Fruit fly (Drosophila melanogaster): ENCODE data around the gene Tsp26A.

Gene Tsp26A

dm6 chr2L:6000065-6000464, at the start of gene Tsp26A (continued):
- TF ChIP-seq Ada2b (GFP tag; IDR thresholded peaks at IDR 0.05) (no peak), pan (optimal IDR thresholded peaks at IDR 0.05) (no peak), pan (GFP tag; optimal IDR thresholded peaks at IDR 0.05 in 1 of 2, IDR thresholded peaks at IDR 0.05 in 1 of 2) (no peak), Dip3 (GFP tag; optimal IDR thresholded peaks at IDR 0.05) (no peak), CG16815 (GFP tag; optimal IDR thresholded peaks at IDR 0.05) (no peak), Dfd (GFP tag; optimal IDR thresholded peaks at IDR 0.05) (no peak), otp (GFP tag; IDR thresholded peaks at IDR 0.05) (no peak), CG12769 (tag; optimal IDR thresholded peaks at IDR 0.05) (no peak), ewg (GFP tag; optimal IDR thresholded peaks at IDR 0.05) (no peak), Dll (GFP tag; IDR thresholded peaks at IDR 0.05; ENCODE audit: partially characterized antibody) (no peak), sna (GFP tag; IDR thresholded peaks at IDR 0.05; ENCODE audit: partially characterized antibody) (no peak), Abd-B (GFP tag; optimal IDR thresholded peaks at IDR 0.05) (no peak), CG6175 (GFP tag; IDR thresholded peaks at IDR 0.05) (no peak), HmgD (GFP tag; optimal IDR thresholded peaks at IDR 0.05) (no peak), CG15514 (GFP tag; optimal IDR thresholded peaks at IDR 0.05) (no peak), chn (GFP tag; optimal IDR thresholded peaks at IDR 0.05) (no peak), Doc3 (GFP tag; IDR thresholded peaks at IDR 0.05; ENCODE audit: partially characterized antibody) (no peak), CG4617 (GFP tag; optimal IDR thresholded peaks at IDR 0.05; ENCODE audit: borderline replicate concordance) (peak; percentile 61), Oli (tag; optimal IDR thresholded peaks at IDR 0.05) (no peak), phol (tag; optimal IDR thresholded peaks at IDR 0.05) (peak; percentile 93), Spps (tag; optimal IDR thresholded peaks at IDR 0.05) (no peak), org-1 (GFP tag; optimal IDR thresholded peaks at IDR 0.05) (no peak), CG5245 (GFP tag; optimal IDR thresholded peaks at IDR 0.05) (no peak), bbx (GFP tag; IDR thresholded peaks at IDR 0.05; ENCODE audit: partially characterized antibody) (peak; percentile 48; the same call in 1 of the 2 replicates)

dm6 chr2L:5956153-5956552, 43.9 kb upstream of the Tsp26A start, which contains the start of gene CG13999:
CG13999 (minus strand) TSS chr2L:5956466.
- TF ChIP-seq jumu (GFP tag; optimal IDR thresholded peaks at IDR 0.05) (no peak), Dp (GFP tag; optimal IDR thresholded peaks at IDR 0.05) (peak; percentile 30), B-H2 (GFP tag; optimal IDR thresholded peaks at IDR 0.05) (no peak), pzg (GFP tag; optimal IDR thresholded peaks at IDR 0.05) (peak; percentile 2), Med (GFP tag) (peak; percentile 21), E2f2 (GFP tag; IDR thresholded peaks at IDR 0.05) (peak; percentile 44; the same call in 1 of the 2 replicates), CG6689 (GFP tag; IDR thresholded peaks at IDR 0.05) (no peak), Lpt (GFP tag; optimal IDR thresholded peaks at IDR 0.05) (no peak), chinmo (GFP tag; IDR thresholded peaks at IDR 0.05; ENCODE audit: partially characterized antibody) (no peak), ewg (GFP tag; optimal IDR thresholded peaks at IDR 0.05) (peak; percentile 91), D19A (tag; optimal IDR thresholded peaks at IDR 0.05) (no peak)

- TF ChIP-seq Mrtf (GFP tag; IDR thresholded peaks at IDR 0.05) (0 out of 3 replicates have a peak, but pooled peaks have one; percentile 9), CG18599 (GFP tag; optimal IDR thresholded peaks at IDR 0.05) (no peak), Med (GFP tag) (peak; percentile 26)
Measured at dm6 chr2L:5956706-5957105, 43.3 kb upstream of the Tsp26A start, which contains the start of the genes CG13998 and Vm26Ab. CG13998 (minus strand) TSS chr2L:5956819. Vm26Ab (plus strand) TSS chr2L:5957004.
